Fruit fly (Drosophila melanogaster) whole organism, embryonic: ENCODE data around the gene RASSF8.

Experiments used
- BEAF-32 ChIP-seq: fragments of 200-800 bp; sonication (Bioruptor generic); optimal IDR thresholded peaks from 3 replicates; lab custom pipeline; 2017; ENCODE audit warnings: missing biosample characterization, missing genetic modification characterization, mild to moderate bottlenecking, moderate library complexity, missing genetic modification reagents
- CG10321 ChIP-seq: fragments of 200-800 bp; sonication (Bioruptor generic); IDR thresholded peaks from 2 replicates; pipeline ENCODE4 v1.3.6; 2022; ENCODE audit warnings: missing biosample characterization, missing genetic modification characterization
- CG10462 ChIP-seq: fragments of 200-800 bp; sonication (Bioruptor generic); optimal IDR thresholded peaks from 2 replicates; lab custom pipeline; 2016; ENCODE audit warnings: missing biosample characterization, missing genetic modification characterization
- CG10959 ChIP-seq: fragments of 200-800 bp; sonication (Bioruptor generic); IDR thresholded peaks from 2 replicates; pipeline ENCODE4 v1.3.6; 2022; ENCODE audit warnings: missing biosample characterization, missing genetic modification characterization
- CG12659 ChIP-seq: fragments of 200-800 bp; sonication (Bioruptor generic); optimal IDR thresholded peaks from 3 replicates; lab custom pipeline; 2017; ENCODE audit warnings: mild to moderate bottlenecking, missing biosample characterization, missing genetic modification reagents, missing genetic modification characterization
- CG12744 ChIP-seq: fragments of 200-800 bp; sonication (Bioruptor generic); optimal IDR thresholded peaks from 2 replicates; lab custom pipeline; 2016; ENCODE audit warnings: missing biosample characterization, missing genetic modification characterization
- CG13424 ChIP-seq: fragments of 200-800 bp; sonication (Bioruptor generic); optimal IDR thresholded peaks from 2 replicates; lab custom pipeline; 2019; ENCODE audit warnings: missing biosample characterization, mild to moderate bottlenecking, missing genetic modification characterization, moderate library complexity
- CG13624 ChIP-seq: fragments of 200-800 bp; sonication (Bioruptor generic); optimal IDR thresholded peaks from 2 replicates; lab custom pipeline; 2016; ENCODE audit warnings: missing biosample characterization, missing genetic modification characterization
- CG15269 ChIP-seq: fragments of 200-800 bp; sonication (Bioruptor generic); optimal IDR thresholded peaks from 2 replicates; lab custom pipeline; 2018; ENCODE audit warnings: missing biosample characterization, mild to moderate bottlenecking, missing genetic modification characterization, moderate library complexity
- CG15601 ChIP-seq: fragments of 200-800 bp; sonication (Bioruptor generic); optimal IDR thresholded peaks from 3 replicates; lab custom pipeline; 2019; ENCODE audit warnings: missing biosample characterization, mild to moderate bottlenecking, missing genetic modification characterization, moderate library complexity
- CG18619 ChIP-seq: fragments of 200-800 bp; sonication (Bioruptor generic); optimal IDR thresholded peaks from 3 replicates; lab custom pipeline; 2017; ENCODE audit warnings: missing biosample characterization, mild to moderate bottlenecking, missing genetic modification characterization
- CG30403 ChIP-seq: fragments of 200-800 bp; sonication (Bioruptor generic); optimal IDR thresholded peaks from 3 replicates; lab custom pipeline; 2016; ENCODE audit warnings: missing biosample characterization, missing genetic modification characterization
- CG4282 ChIP-seq: fragments of 200-800 bp; sonication (Bioruptor generic); optimal IDR thresholded peaks from 2 replicates; lab custom pipeline; 2016; ENCODE audit warnings: missing biosample characterization, missing genetic modification characterization
- CG4730 ChIP-seq: fragments of 200-800 bp; sonication (Bioruptor generic); IDR thresholded peaks from 2 replicates; pipeline ENCODE4 v1.3.6; 2022; ENCODE audit warnings: missing biosample characterization, missing genetic modification characterization
- CG6654 ChIP-seq: fragments of 200-800 bp; sonication (Bioruptor generic); optimal IDR thresholded peaks from 2 replicates; lab custom pipeline; 2017; ENCODE audit warnings: missing biosample characterization, mild to moderate bottlenecking, missing genetic modification characterization
- CG6813 ChIP-seq: fragments of 200-800 bp; sonication (Bioruptor generic); optimal IDR thresholded peaks from 2 replicates; lab custom pipeline; 2017; ENCODE audit warnings: missing biosample characterization, missing genetic modification characterization, mild to moderate bottlenecking, moderate library complexity, missing genetic modification reagents
- CG7372 ChIP-seq: fragments of 200-800 bp; sonication (Bioruptor generic); IDR thresholded peaks from 2 replicates; pipeline ENCODE4 v1.3.6; 2022; ENCODE audit warnings: missing biosample characterization, missing genetic modification characterization
- CG8089 ChIP-seq: fragments of 200-800 bp; sonication (Bioruptor generic); optimal IDR thresholded peaks from 3 replicates; lab custom pipeline; 2016; ENCODE audit warnings: missing biosample characterization, missing genetic modification characterization
- CG8359 ChIP-seq: fragments of 200-800 bp; sonication (Bioruptor generic); optimal IDR thresholded peaks from 2 replicates; lab custom pipeline; 2017; ENCODE audit warnings: missing biosample characterization, mild to moderate bottlenecking, missing genetic modification characterization, borderline replicate concordance
- CoRest ChIP-seq: fragments of 200-800 bp; sonication (Bioruptor generic); optimal IDR thresholded peaks from 3 replicates; lab custom pipeline; 2018; ENCODE audit warnings: missing biosample characterization, mild to moderate bottlenecking, missing genetic modification characterization, moderate library complexity
- Dip2 ChIP-seq: fragments of 200-800 bp; sonication (Bioruptor generic); IDR thresholded peaks from 2 replicates; pipeline ENCODE4 v1.3.6; 2022; ENCODE audit warnings: missing biosample characterization, missing genetic modification characterization
- Fer1 ChIP-seq: fragments of 200-800 bp; sonication (Bioruptor generic); optimal IDR thresholded peaks from 2 replicates; lab custom pipeline; 2017; ENCODE audit warnings: missing biosample characterization, mild to moderate bottlenecking, missing genetic modification characterization
- MTF-1 ChIP-seq: fragments of 200-800 bp; sonication (Bioruptor generic); optimal IDR thresholded peaks from 2 replicates; lab custom pipeline; 2018; ENCODE audit warnings: missing biosample characterization, mild to moderate bottlenecking, missing genetic modification characterization, borderline replicate concordance
- Med ChIP-seq: fragments of 200-800 bp; sonication (Bioruptor generic); peaks from one replicate; lab custom pipeline; 2016; ENCODE audit warnings: missing biosample characterization, missing genetic modification characterization, mild to moderate bottlenecking, inconsistent platforms, moderate library complexity
- Mrtf ChIP-seq: fragments of 200-800 bp; sonication (Bioruptor generic); IDR thresholded peaks from 3 replicates; pipeline ENCODE4 v1.3.6; 2022; ENCODE audit warnings: missing biosample characterization, missing genetic modification characterization
- Myb ChIP-seq: fragments of 200-800 bp; sonication (Bioruptor generic); optimal IDR thresholded peaks from 2 replicates; lab custom pipeline; 2016; ENCODE audit warnings: missing biosample characterization, missing genetic modification characterization
- NFAT ChIP-seq: fragments of 200-800 bp; sonication (Bioruptor generic); IDR thresholded peaks from 2 replicates; pipeline ENCODE4 v1.3.6; 2022; ENCODE audit warnings: missing biosample characterization, missing genetic modification characterization
- Ravus ChIP-seq: fragments of 200-800 bp; sonication (Bioruptor generic); IDR thresholded peaks from 2 replicates; pipeline ENCODE4 v1.3.6; 2022; ENCODE audit warnings: missing biosample characterization, missing genetic modification characterization
- Side ChIP-seq: fragments of 200-800 bp; sonication (Bioruptor generic); optimal IDR thresholded peaks from 2 replicates; lab custom pipeline; 2016; ENCODE audit warnings: missing biosample characterization, missing genetic modification characterization
- ap ChIP-seq: fragments of 200-800 bp; sonication (Bioruptor generic); IDR thresholded peaks from 2 replicates; pipeline ENCODE4 v1.3.6; 2022; ENCODE audit warnings: missing biosample characterization, missing genetic modification characterization
- ara ChIP-seq: fragments of 200-800 bp; sonication (Bioruptor generic); IDR thresholded peaks from 2 replicates; pipeline ENCODE4 v1.3.6; 2022; ENCODE audit warnings: missing biosample characterization, missing genetic modification characterization
- ash1 ChIP-seq: fragments of 200-800 bp; sonication (Bioruptor generic); optimal IDR thresholded peaks from 2 replicates; lab custom pipeline; 2018; ENCODE audit warnings: missing biosample characterization, mild to moderate bottlenecking, missing genetic modification characterization
- bowl ChIP-seq: fragments of 200-800 bp; sonication (Bioruptor generic); IDR thresholded peaks from 2 replicates; pipeline ENCODE4 v1.3.6; 2022; ENCODE audit warnings: missing biosample characterization, missing genetic modification characterization
- btn ChIP-seq: fragments of 200-800 bp; sonication (Bioruptor generic); optimal IDR thresholded peaks from 2 replicates; lab custom pipeline; 2016; ENCODE audit warnings: missing biosample characterization, missing genetic modification characterization
- cad ChIP-seq: fragments of >200 bp; optimal IDR thresholded peaks from 2 replicates; lab custom pipeline; 2017; ENCODE audit warnings: missing biosample characterization, missing genetic modification characterization
- caup ChIP-seq: fragments of 200-800 bp; sonication (Bioruptor generic); optimal IDR thresholded peaks from 3 replicates; lab custom pipeline; 2017; ENCODE audit warnings: missing biosample characterization, mild to moderate bottlenecking, missing genetic modification characterization, moderate library complexity; ENCODE audit not compliant: severe bottlenecking
- crc ChIP-seq: fragments of 200-800 bp; sonication (Bioruptor generic); optimal IDR thresholded peaks from 2 replicates; lab custom pipeline; 2016; ENCODE audit warnings: missing biosample characterization, missing genetic modification characterization
- h ChIP-seq: fragments of >200 bp; optimal IDR thresholded peaks from 2 replicates; lab custom pipeline; 2017
- hth ChIP-seq: fragments of >200 bp; optimal IDR thresholded peaks from 2 replicates; lab custom pipeline; 2017; ENCODE audit warnings: inconsistent platforms
- klu ChIP-seq: fragments of 200-800 bp; sonication (Bioruptor generic); IDR thresholded peaks from 2 replicates; pipeline ENCODE4 v1.3.6; 2022; ENCODE audit warnings: missing biosample characterization, missing genetic modification characterization
- mam ChIP-seq: fragments of 200-800 bp; sonication (Bioruptor generic); optimal IDR thresholded peaks from 3 replicates; lab custom pipeline; 2016; ENCODE audit warnings: missing biosample characterization, missing genetic modification characterization
- sc ChIP-seq, 3 experiments: fragments of >200 bp in 2 of 3; fragments of 200-800 bp in 1 of 3; sonication (Bioruptor generic) in 1 of 3; optimal IDR thresholded peaks; 2 replicates in 2 of 3; 3 replicates in 1 of 3; lab custom pipeline; 2017; ENCODE audit warnings: mild to moderate bottlenecking in 1 of 3, missing biosample characterization in 1 of 3, missing genetic modification characterization in 1 of 3, missing genetic modification reagents in 1 of 3
- sens-2 ChIP-seq: fragments of 200-800 bp; sonication (Bioruptor generic); IDR thresholded peaks from 2 replicates; pipeline ENCODE4 v1.3.6; 2022; ENCODE audit warnings: missing biosample characterization, missing genetic modification characterization
- sima ChIP-seq: fragments of 200-800 bp; sonication (Bioruptor generic); optimal IDR thresholded peaks from 2 replicates; lab custom pipeline; 2016; ENCODE audit warnings: missing biosample characterization, missing genetic modification characterization
- tll ChIP-seq, 2 experiments: fragments of 200-800 bp in 1 of 2; fragments of >200 bp in 1 of 2; sonication (Bioruptor generic) in 1 of 2; optimal IDR thresholded peaks; 2 replicates each; lab custom pipeline; 2017 to 2019; ENCODE audit warnings: missing biosample characterization in 2 of 2, missing genetic modification characterization in 2 of 2, mild to moderate bottlenecking in 1 of 2, moderate library complexity in 1 of 2
- trem ChIP-seq: fragments of 200-800 bp; optimal IDR thresholded peaks from 3 replicates; lab custom pipeline; 2019; ENCODE audit warnings: missing biosample characterization, mild to moderate bottlenecking, missing genetic modification characterization, moderate library complexity
- tup ChIP-seq: fragments of 200-800 bp; sonication (Bioruptor generic); optimal IDR thresholded peaks from 2 replicates; lab custom pipeline; 2016; ENCODE audit warnings: missing biosample characterization, mild to moderate bottlenecking, missing genetic modification characterization, moderate library complexity
- wek ChIP-seq: fragments of 200-800 bp; sonication (Bioruptor generic); optimal IDR thresholded peaks from 3 replicates; lab custom pipeline; 2018; ENCODE audit warnings: missing biosample characterization, mild to moderate bottlenecking, missing genetic modification characterization, moderate library complexity
- z ChIP-seq: fragments of 200-800 bp; sonication (Bioruptor generic); IDR thresholded peaks from 3 replicates; pipeline ENCODE4 v1.3.6; 2022; ENCODE audit warnings: missing biosample characterization, missing genetic modification characterization

RASSF8 gene

dm6 chr3R:25646882-25647518 lies 14.6 kb upstream of the RASSF8 start (continued):
- TF ChIP-seq wek (GFP tag; lab: Kevin White, UChicago) (peak; percentile 74), CoRest (tag; lab: Kevin White, UChicago) (peak; percentile 95), sens-2 (GFP tag; lab: Robert Waterston, UW) (peak; percentile 80), btn (peak; percentile 83), NFAT (GFP tag; lab: Robert Waterston, UW) (peak; percentile 81), CG12744 (peak; percentile 86), ash1 (GFP tag; lab: Kevin White, UChicago) (peak; percentile 63), CG12659 (GFP tag; lab: Kevin White, UChicago) (peak; percentile 95), CG7372 (GFP tag; lab: Robert Waterston, UW) (peak; percentile 91), ap (GFP tag; lab: Robert Waterston, UW) (peak; percentile 77), caup (GFP tag; lab: Kevin White, UChicago) (peak; percentile 91), bowl (peak; percentile 79; the same call in 1 of the 2 replicates), CG13424 (tag; lab: Kevin White, UChicago) (peak; percentile 94), MTF-1 (peak; percentile 73), CG15601 (peak; percentile 90), klu (GFP tag; lab: Robert Waterston, UW) (peak; percentile 90), sc (optimal IDR thresholded peaks at IDR 0.05; lab: Kevin White, UChicago) (no peak), sc (GFP tag; optimal IDR thresholded peaks at IDR 0.05; lab: Kevin White, UChicago) (peak; percentile 57), sima (peak; percentile 63), tup (peak; percentile 68), BEAF-32 (peak; percentile 97), Med (GFP tag; lab: Kevin White, UChicago) (peak; percentile 99), CG13624 (GFP tag; lab: Kevin White, UChicago) (peak; percentile 97), Ravus (GFP tag; lab: Robert Waterston, UW) (peak; percentile 52), crc (GFP tag; lab: Kevin White, UChicago) (peak; percentile 87), Fer1 (GFP tag; lab: Kevin White, UChicago) (peak; percentile 95), CG4730 (GFP tag; lab: Robert Waterston, UW) (peak; percentile 84), Myb (GFP tag; lab: Kevin White, UChicago) (peak; percentile 97), CG15269 (tag; lab: Kevin White, UChicago) (peak; percentile 88), Mrtf (GFP tag; lab: Robert Waterston, UW) (peak; percentile 86), cad (GFP tag; lab: Kevin White, UChicago) (no peak), ara (peak; percentile 85), CG4282 (GFP tag; lab: Kevin White, UChicago) (peak; percentile 94), CG30403 (peak; percentile 97), h (lab: Kevin White, UChicago) (no peak), CG8359 (peak; percentile 31), tll (GFP tag; optimal IDR thresholded peaks at IDR 0.05; lab: Kevin White, UChicago) (peak; percentile 58 to 74), CG8089 (GFP tag; lab: Kevin White, UChicago) (peak; percentile 94), CG10959 (GFP tag; lab: Robert Waterston, UW) (peak; percentile 81), hth (lab: Kevin White, UChicago) (no peak), Side (GFP tag; lab: Kevin White, UChicago) (peak; percentile 96), CG18619 (GFP tag; lab: Kevin White, UChicago) (peak; percentile 90), CG6654 (peak; percentile 28), Dip2 (GFP tag; lab: Robert Waterston, UW) (peak; percentile 54; the same call in 1 of the 2 replicates), mam (GFP tag; lab: Kevin White, UChicago) (peak; percentile 98), CG10462 (GFP tag; lab: Kevin White, UChicago) (peak; percentile 87), CG6813 (GFP tag; lab: Kevin White, UChicago) (peak; percentile 85), CG10321 (peak; percentile 62; the same call in 1 of the 2 replicates), z (GFP tag; lab: Robert Waterston, UW) (0 out of 3 replicates have a peak, but pooled peaks have one; percentile 37), trem (tag; lab: Kevin White, UChicago) (peak; percentile 94)
